Fruit fly (Drosophila melanogaster): Measurements from ENCODE around the gene Cyp4ac1.

The Cyp4ac1 gene

DNA sequence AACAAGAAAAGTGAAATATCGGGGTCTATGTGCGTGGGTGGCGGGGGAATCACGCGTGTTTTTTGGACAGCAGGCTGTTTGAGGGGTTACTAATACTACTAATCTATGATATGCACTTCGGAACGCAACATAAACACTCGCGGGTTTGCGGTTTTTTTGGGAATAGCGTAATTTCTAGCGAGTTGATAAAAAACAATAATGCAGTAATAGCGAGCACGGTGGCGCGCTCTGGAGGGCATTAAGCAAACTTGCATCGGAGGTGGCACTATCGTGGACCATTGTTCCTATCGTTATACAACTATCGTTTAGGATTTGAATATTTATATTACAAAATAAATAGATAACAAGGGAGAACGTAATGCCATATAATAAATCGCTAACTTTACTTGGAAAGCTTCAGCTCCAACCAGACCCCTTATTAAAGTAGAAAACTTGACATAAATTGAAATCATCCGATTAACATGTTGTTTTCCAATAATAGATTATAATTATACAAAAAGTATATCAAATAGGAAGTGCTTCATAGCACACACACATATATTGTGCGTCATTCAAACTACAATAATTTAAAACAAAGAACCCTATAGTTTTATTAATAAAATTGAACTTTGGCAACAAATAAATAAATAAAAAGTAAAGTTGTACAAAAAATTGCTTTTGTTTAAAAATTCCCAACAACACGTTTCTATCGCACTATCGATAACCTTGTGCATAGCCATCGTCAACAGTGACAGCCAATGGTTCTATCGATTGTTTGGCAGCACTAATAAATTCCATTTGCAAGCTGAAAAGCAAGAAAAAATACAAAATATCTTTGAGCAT, 14.7 kb downstream of the Cyp4ac1 start, which contains the start of the genes Nin and Bub1:
Gene Nin (minus strand): TSS at position 240 of the 822 bp plus-strand sequence.
Gene Bub1 (plus strand): TSS at position 557 of the 822 bp plus-strand sequence.
- TF ChIP-seq CG8478 (optimal IDR thresholded peaks at IDR 0.05): no peak
- peak; percentile 89 to 90 for TF ChIP-seq CTCF (optimal IDR thresholded peaks at IDR 0.05)

DNA sequence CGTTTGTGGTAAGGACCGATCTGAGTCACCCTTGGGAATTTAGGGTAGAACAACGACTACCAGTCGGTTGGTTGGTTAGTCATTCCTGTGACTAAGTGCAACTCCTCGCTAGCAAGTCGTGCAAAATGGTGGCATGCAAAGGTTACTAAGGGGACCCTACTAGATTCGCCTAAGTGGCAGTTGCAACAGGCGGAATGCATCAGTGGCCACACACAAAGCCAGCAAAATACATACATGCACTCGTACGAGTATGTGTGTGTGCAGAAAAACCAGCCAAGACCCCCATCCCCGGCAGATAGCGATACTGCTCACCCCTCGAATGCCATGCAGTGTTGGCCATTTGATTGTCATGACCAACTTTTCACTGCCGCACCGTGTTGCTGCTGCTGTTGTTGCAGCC, 21.0 kb downstream of the Cyp4ac1 start:
- TF ChIP-seq CG8478 (optimal IDR thresholded peaks at IDR 0.05) (no peak), CTCF (optimal IDR thresholded peaks at IDR 0.05) (no peak)

DNA sequence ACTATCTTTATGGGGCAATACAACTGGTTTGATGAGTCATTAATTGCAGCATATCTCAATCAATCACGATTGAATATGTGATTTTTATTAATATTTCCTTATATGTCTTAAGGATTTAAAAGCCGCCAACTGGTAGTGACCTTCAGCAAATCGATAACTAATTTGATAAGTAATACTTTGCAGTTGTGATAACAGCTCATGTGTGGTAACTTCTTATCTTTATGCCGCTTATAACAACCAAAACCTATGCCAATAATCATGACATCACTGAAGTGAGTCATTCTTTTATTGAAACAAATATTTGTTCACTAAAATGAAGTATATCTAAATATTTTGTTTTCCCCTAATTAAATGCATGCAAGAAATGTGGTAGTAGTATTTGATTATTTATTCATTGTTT, 22.1 kb downstream of the Cyp4ac1 start:
- TF ChIP-seq CG8478 (optimal IDR thresholded peaks at IDR 0.05) (no peak), CTCF (optimal IDR thresholded peaks at IDR 0.05) (no peak)

DNA sequence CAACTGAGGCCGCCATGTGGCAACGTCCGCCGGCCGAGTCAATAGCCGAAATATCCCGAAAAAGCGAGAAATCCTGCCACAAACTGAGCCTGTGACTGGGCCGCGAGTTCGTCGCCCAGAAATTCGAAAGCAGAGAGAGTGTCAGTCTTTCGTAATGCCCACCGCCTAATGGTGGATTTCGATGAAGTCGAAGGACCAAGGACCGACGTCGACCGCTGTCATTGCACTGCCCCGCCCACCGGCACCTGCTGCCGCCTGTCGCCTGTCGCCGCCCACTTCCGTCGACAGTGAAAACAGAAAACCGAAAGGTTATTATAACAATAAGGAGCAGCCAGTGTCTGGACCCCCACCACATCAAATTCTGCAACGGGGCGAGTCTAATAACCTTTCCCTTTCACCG, 22.8 kb downstream of the Cyp4ac1 start:
- no peak for TF ChIP-seq CTCF (optimal IDR thresholded peaks at IDR 0.05)
- no peak for TF ChIP-seq CG8478 (optimal IDR thresholded peaks at IDR 0.05)

- TF ChIP-seq CG8478 (optimal IDR thresholded peaks at IDR 0.05) (no peak), CTCF (optimal IDR thresholded peaks at IDR 0.05) (no peak)
These were observed 23.9 kb downstream of the Cyp4ac1 start for dm6 chr2L:5287599-5288261.

dm6 chr2L:5288262-5288621, 24.4 kb downstream of the Cyp4ac1 start:
- TF ChIP-seq CG8478 (optimal IDR thresholded peaks at IDR 0.05): no peak
- no peak for TF ChIP-seq CTCF (optimal IDR thresholded peaks at IDR 0.05)

dm6 chr2L:5288721-5289120, 24.9 kb downstream of the Cyp4ac1 start, which contains the start of gene vri:
Gene vri, plus strand, starts transcription at chr2L:5288944.
- TF ChIP-seq CG8478 (optimal IDR thresholded peaks at IDR 0.05) (no peak), CTCF (optimal IDR thresholded peaks at IDR 0.05) (no peak)

- TF ChIP-seq CTCF (optimal IDR thresholded peaks at IDR 0.05): no peak
- TF ChIP-seq CG8478 (optimal IDR thresholded peaks at IDR 0.05): no peak
These were observed 26.1 kb downstream of the Cyp4ac1 start for dm6 chr2L:5289921-5290320.

DNA sequence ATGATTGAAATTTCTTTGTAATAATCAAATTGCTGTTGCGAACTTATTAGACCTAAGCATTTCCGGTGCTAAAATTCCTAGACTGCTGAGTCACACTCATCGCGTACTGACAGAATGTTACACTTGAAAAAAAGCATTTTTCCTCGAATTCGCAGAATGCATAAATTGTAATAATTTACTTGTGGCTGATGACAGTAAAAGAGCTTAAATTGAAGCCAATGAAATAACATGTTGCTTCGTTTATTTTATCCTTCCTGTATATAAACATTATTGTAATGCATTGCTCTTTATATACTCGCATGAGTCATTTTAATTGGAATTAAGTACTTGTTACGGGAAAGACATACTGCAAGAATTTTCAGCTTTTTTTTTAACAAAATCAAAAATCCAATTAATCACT, 26.7 kb downstream of the Cyp4ac1 start:
- TF ChIP-seq CG8478 (optimal IDR thresholded peaks at IDR 0.05) (no peak), CTCF (optimal IDR thresholded peaks at IDR 0.05) (no peak)

DNA sequence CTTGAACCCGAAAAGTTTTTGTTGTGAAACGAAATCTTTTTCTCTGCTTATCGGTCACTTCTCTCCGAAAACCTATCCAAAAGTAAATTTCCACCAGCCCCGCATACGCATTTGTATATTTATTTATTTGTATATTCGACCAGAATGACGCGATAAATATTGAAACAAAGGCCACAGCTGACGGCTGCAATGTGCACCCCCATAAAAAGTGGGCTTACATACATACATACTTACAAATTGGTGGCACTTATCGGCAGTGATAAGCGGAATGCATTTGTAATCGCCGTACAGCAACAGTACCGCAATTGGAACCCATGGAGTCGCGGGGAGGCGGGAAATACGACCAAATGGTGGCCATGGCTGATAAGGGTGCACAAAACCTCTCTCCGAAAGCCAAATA, 27.4 kb downstream of the Cyp4ac1 start:
- no peak for TF ChIP-seq CTCF (optimal IDR thresholded peaks at IDR 0.05)
- no peak for TF ChIP-seq CG8478 (optimal IDR thresholded peaks at IDR 0.05)

dm6 chr2L:5291869-5292642, 28.3 kb downstream of the Cyp4ac1 start:
- TF ChIP-seq CTCF (optimal IDR thresholded peaks at IDR 0.05): no peak
- no peak for TF ChIP-seq CG8478 (optimal IDR thresholded peaks at IDR 0.05)

- TF ChIP-seq CTCF (optimal IDR thresholded peaks at IDR 0.05) (no peak), CG8478 (optimal IDR thresholded peaks at IDR 0.05) (no peak)
These were observed 28.8 kb downstream of the Cyp4ac1 start for dm6 chr2L:5292643-5292963.

DNA sequence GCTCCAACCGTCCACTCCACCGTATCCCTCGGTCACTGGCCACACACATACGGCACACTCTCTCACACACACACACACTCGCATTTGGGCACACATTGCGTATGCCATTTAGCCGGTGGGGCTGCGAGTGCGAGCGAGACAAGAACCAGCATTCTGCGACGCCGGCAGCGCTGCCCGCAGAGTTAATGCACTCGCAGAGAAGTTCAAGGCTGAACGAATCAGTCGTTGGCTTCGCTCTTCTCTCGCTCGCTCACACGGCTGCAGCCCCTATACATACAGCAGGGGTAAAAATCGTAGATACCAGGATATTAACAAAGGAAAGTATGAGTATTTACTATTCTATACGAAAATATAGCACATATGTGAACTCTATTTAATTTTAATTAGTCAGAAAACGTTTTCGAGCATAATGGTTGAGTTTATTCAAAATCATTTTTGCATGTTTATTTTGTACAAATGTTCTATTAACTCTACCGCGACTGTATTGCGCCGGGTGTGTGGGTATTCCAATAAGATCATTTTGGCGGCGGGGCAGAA, 29.2 kb downstream of the Cyp4ac1 start:
- TF ChIP-seq CG8478 (optimal IDR thresholded peaks at IDR 0.05): no peak
- no peak for TF ChIP-seq CTCF (optimal IDR thresholded peaks at IDR 0.05)

dm6 chr2L:5294392-5295244, 30.8 kb downstream of the Cyp4ac1 start:
- no peak for TF ChIP-seq CTCF (optimal IDR thresholded peaks at IDR 0.05)
- no peak for TF ChIP-seq CG8478 (optimal IDR thresholded peaks at IDR 0.05)
